Worm (Caenorhabditis elegans) whole organism, young adult: Measurements from ENCODE around the gene W06G6.17.

Source experiments
- B0019.2 ChIP-seq: fragments of 200-800 bp; sonication (Bioruptor generic); conservative IDR thresholded peaks from 2 replicates; pipeline ENCODE4 v1.3.6; 2022; ENCODE audit warnings: missing genetic modification reagents, missing genetic modification characterization, missing compliant biosample characterization
- B0261.1 ChIP-seq: sonication (generic microtip); optimal IDR thresholded peaks from 2 replicates; lab custom pipeline; 2016; ENCODE audit warnings: mild to moderate bottlenecking, missing genetic modification characterization, moderate library complexity, missing compliant biosample characterization
- C17E4.6 ChIP-seq: fragments of 200-800 bp; sonication (Bioruptor generic); IDR thresholded peaks from 2 replicates; pipeline ENCODE4 v1.3.6; 2022; ENCODE audit warnings: missing genetic modification reagents, missing genetic modification characterization, missing compliant biosample characterization
- D2030.7 ChIP-seq: fragments of 200-800 bp; sonication (Bioruptor generic); IDR thresholded peaks from 2 replicates; pipeline ENCODE4 v1.3.6; 2022; ENCODE audit warnings: missing genetic modification reagents, missing genetic modification characterization, missing compliant biosample characterization
- F37B4.10 ChIP-seq: fragments of 200-800 bp; sonication (Bioruptor generic); IDR thresholded peaks from 2 replicates; pipeline ENCODE4 v1.3.6; 2022; ENCODE audit warnings: missing genetic modification characterization, missing compliant biosample characterization
- F39B2.1 ChIP-seq: fragments of 200-800 bp; sonication (Bioruptor generic); IDR thresholded peaks from 2 replicates; pipeline ENCODE4 v1.3.6; 2022; ENCODE audit warnings: missing genetic modification reagents, missing genetic modification characterization, missing compliant biosample characterization
- F49E8.2 ChIP-seq: sonication (generic microtip); optimal IDR thresholded peaks from 3 replicates; lab custom pipeline; 2017; ENCODE audit warnings: missing genetic modification characterization, mild to moderate bottlenecking, missing compliant biosample characterization, antibody characterized with exemption, moderate library complexity; ENCODE audit not compliant: insufficient read depth
- F52B5.7 ChIP-seq: sonication (generic microtip); optimal IDR thresholded peaks from 2 replicates; lab custom pipeline; 2016; ENCODE audit warnings: mild to moderate bottlenecking, missing genetic modification characterization, missing compliant biosample characterization
- F55B11.4 ChIP-seq: sonication (generic microtip); optimal IDR thresholded peaks from 2 replicates; lab custom pipeline; 2016; ENCODE audit warnings: missing compliant biosample characterization, missing genetic modification characterization, borderline replicate concordance; ENCODE audit not compliant: insufficient read depth
- F57C9.4 ChIP-seq: sonication (generic microtip); optimal IDR thresholded peaks from 2 replicates; lab custom pipeline; 2017; ENCODE audit warnings: mild to moderate bottlenecking, missing genetic modification characterization, missing compliant biosample characterization
- Y67H2A.10 ChIP-seq: fragments of 200-800 bp; sonication (Bioruptor generic); conservative IDR thresholded peaks from 2 replicates; pipeline ENCODE4 v1.3.6; 2022; ENCODE audit warnings: missing genetic modification reagents, missing genetic modification characterization, missing compliant biosample characterization
- athp-1 ChIP-seq: sonication (generic microtip); optimal IDR thresholded peaks from 2 replicates; lab custom pipeline; 2017; ENCODE audit warnings: mild to moderate bottlenecking, missing genetic modification characterization, missing compliant biosample characterization
- attf-3 ChIP-seq: fragments of 200-800 bp; sonication (Bioruptor generic); conservative IDR thresholded peaks from 2 replicates; pipeline ENCODE4 v1.3.6; 2022; ENCODE audit warnings: missing genetic modification reagents, missing genetic modification characterization, missing compliant biosample characterization
- attf-5 ChIP-seq: fragments of 200-800 bp; sonication (Bioruptor generic); optimal IDR thresholded peaks from 2 replicates; lab custom pipeline; 2018; ENCODE audit warnings: mild to moderate bottlenecking, missing genetic modification characterization, missing compliant biosample characterization
- attf-6 ChIP-seq: fragments of 200-800 bp; sonication (Bioruptor generic); IDR thresholded peaks from 2 replicates; pipeline ENCODE4 v1.3.6; 2022; ENCODE audit warnings: missing genetic modification reagents, missing genetic modification characterization, missing compliant biosample characterization
- ccch-3 ChIP-seq: fragments of 200-800 bp; sonication (Bioruptor generic); optimal IDR thresholded peaks from 2 replicates; lab custom pipeline; 2018; ENCODE audit warnings: mild to moderate bottlenecking, missing genetic modification characterization, missing compliant biosample characterization
- cebp-1 ChIP-seq, 2 experiments: fragments of 200-800 bp in 1 of 2; sonication (Bioruptor generic) in 1 of 2; sonication (generic microtip) in 1 of 2; IDR thresholded peaks in 1 of 2; optimal IDR thresholded peaks in 1 of 2; 2 replicates each; pipeline versions ENCODE4 v1.3.6 to Lab custom; 2017 to 2022; ENCODE audit warnings: missing compliant biosample characterization in 2 of 2, missing genetic modification characterization in 2 of 2, mild to moderate bottlenecking in 1 of 2, missing genetic modification reagents in 1 of 2, moderate library complexity in 1 of 2
- cebp-2 ChIP-seq: fragments of 200-800 bp; sonication (Bioruptor generic); IDR thresholded peaks from 2 replicates; pipeline ENCODE4 v1.3.6; 2022; ENCODE audit warnings: missing genetic modification characterization, missing compliant biosample characterization
- ceh-27 ChIP-seq: fragments of 200-800 bp; sonication (Bioruptor generic); optimal IDR thresholded peaks from 2 replicates; lab custom pipeline; 2018; ENCODE audit warnings: mild to moderate bottlenecking, missing genetic modification characterization, moderate library complexity, missing compliant biosample characterization
- ceh-40 ChIP-seq: fragments of 200-800 bp; sonication (Bioruptor generic); IDR thresholded peaks from 2 replicates; pipeline ENCODE4 v1.3.6; 2022; ENCODE audit warnings: missing genetic modification characterization, missing compliant biosample characterization
- chd-7 ChIP-seq: sonication (generic microtip); optimal IDR thresholded peaks from 2 replicates; lab custom pipeline; 2016; ENCODE audit warnings: mild to moderate bottlenecking, missing genetic modification characterization, moderate library complexity, missing compliant biosample characterization
- die-1 ChIP-seq: sonication (generic microtip); optimal IDR thresholded peaks from 2 replicates; lab custom pipeline; 2016; ENCODE audit warnings: missing genotype, mild to moderate bottlenecking, missing genetic modification characterization, missing compliant biosample characterization
- dpff-1 ChIP-seq: sonication (generic microtip); optimal IDR thresholded peaks from 2 replicates; lab custom pipeline; 2017; ENCODE audit warnings: mild to moderate bottlenecking, missing genetic modification characterization, missing compliant biosample characterization
- efl-1 ChIP-seq: fragments of 150-350 bp; optimal IDR thresholded peaks from 2 replicates; lab custom pipeline; 2014; ENCODE audit warnings: missing biosample characterization, missing genetic modification reagents, missing genetic modification characterization
- egrh-3 ChIP-seq: fragments of 200-800 bp; sonication (Bioruptor generic); IDR thresholded peaks from 2 replicates; pipeline ENCODE4 v1.3.6; 2022; ENCODE audit warnings: missing genetic modification reagents, missing genetic modification characterization, missing compliant biosample characterization
- him-1 ChIP-seq: sonication (generic microtip); optimal IDR thresholded peaks from 2 replicates; lab custom pipeline; 2016; ENCODE audit warnings: missing genotype, missing genetic modification reagents, missing genetic modification characterization, missing compliant biosample characterization
- hmg-20 ChIP-seq: fragments of 200-800 bp; sonication (Bioruptor generic); IDR thresholded peaks from 2 replicates; pipeline ENCODE4 v1.3.6; 2022; ENCODE audit warnings: missing genetic modification reagents, missing genetic modification characterization, missing compliant biosample characterization
- hrde-1 ChIP-seq: sonication (generic microtip); optimal IDR thresholded peaks from 2 replicates; lab custom pipeline; 2016; ENCODE audit warnings: missing genetic modification characterization, mild to moderate bottlenecking, missing compliant biosample characterization, moderate library complexity, missing genotype, missing genetic modification reagents, borderline replicate concordance
- lin-54 ChIP-seq: fragments of 200-800 bp; sonication (Bioruptor generic); optimal IDR thresholded peaks from 2 replicates; lab custom pipeline; 2018; ENCODE audit warnings: mild to moderate bottlenecking, missing genetic modification characterization, missing compliant biosample characterization
- madf-10 ChIP-seq: sonication (generic microtip); optimal IDR thresholded peaks from 2 replicates; lab custom pipeline; 2016; ENCODE audit warnings: mild to moderate bottlenecking, missing genetic modification characterization, missing compliant biosample characterization
- madf-6 ChIP-seq: fragments of 200-800 bp; sonication (Bioruptor generic); IDR thresholded peaks from 2 replicates; pipeline ENCODE4 v1.3.6; 2022; ENCODE audit warnings: missing genetic modification reagents, missing genetic modification characterization, missing compliant biosample characterization
- mcd-1 ChIP-seq: fragments of 200-800 bp; sonication (Bioruptor generic); IDR thresholded peaks from 2 replicates; pipeline ENCODE4 v1.3.6; 2022; ENCODE audit warnings: missing genetic modification reagents, missing genetic modification characterization, missing compliant biosample characterization
- mxl-1 ChIP-seq: sonication (generic microtip); optimal IDR thresholded peaks from 2 replicates; lab custom pipeline; 2016; ENCODE audit warnings: missing genetic modification characterization, missing compliant biosample characterization
- nfya-1 ChIP-seq: sonication (generic microtip); optimal IDR thresholded peaks from 2 replicates; lab custom pipeline; 2017; ENCODE audit warnings: antibody characterized with exemption, missing compliant biosample characterization, missing genetic modification characterization, borderline replicate concordance; ENCODE audit not compliant: insufficient read depth
- nfya-2 ChIP-seq: fragments of 200-800 bp; sonication (Bioruptor generic); IDR thresholded peaks from 2 replicates; pipeline ENCODE4 v1.3.6; 2022; ENCODE audit warnings: missing genetic modification reagents, missing genetic modification characterization, missing compliant biosample characterization
- nfyb-1 ChIP-seq: fragments of 200-800 bp; sonication (Bioruptor generic); IDR thresholded peaks from 2 replicates; pipeline ENCODE4 v1.3.6; 2022; ENCODE audit warnings: missing genetic modification reagents, missing genetic modification characterization, missing compliant biosample characterization
- nhr-120 ChIP-seq: fragments of 200-800 bp; sonication (Bioruptor generic); IDR thresholded peaks from 2 replicates; pipeline ENCODE4 v1.3.6; 2022; ENCODE audit warnings: missing genetic modification characterization, missing compliant biosample characterization
- nhr-80 ChIP-seq: sonication (generic microtip); optimal IDR thresholded peaks from 2 replicates; lab custom pipeline; 2016; ENCODE audit warnings: missing genetic modification characterization, missing compliant biosample characterization
- rcor-1 ChIP-seq: fragments of 200-800 bp; sonication (Bioruptor generic); IDR thresholded peaks from 2 replicates; pipeline ENCODE4 v1.3.6; 2022; ENCODE audit warnings: missing genetic modification reagents, missing genetic modification characterization, missing compliant biosample characterization
- rpc-1 ChIP-seq, 2 experiments: fragments of 150-350 bp in 1 of 2; sonication (generic microtip) in 1 of 2; optimal IDR thresholded peaks; 2 replicates each; lab custom pipeline; 2014 to 2018; ENCODE audit warnings: missing biosample characterization in 1 of 2, missing genetic modification characterization in 1 of 2, missing genetic modification reagents in 1 of 2, missing genotype in 1 of 2
- snpc-3.4 ChIP-seq: sonication (generic microtip); optimal IDR thresholded peaks from 2 replicates; lab custom pipeline; 2017; ENCODE audit warnings: missing genetic modification characterization, mild to moderate bottlenecking, missing compliant biosample characterization, antibody characterized with exemption, moderate library complexity, missing genotype, missing genetic modification reagents
- sptf-2 ChIP-seq: fragments of 200-800 bp; sonication (Bioruptor generic); optimal IDR thresholded peaks from 2 replicates; lab custom pipeline; 2018; ENCODE audit warnings: mild to moderate bottlenecking, missing genetic modification characterization, missing compliant biosample characterization
- tbp1 ChIP-seq: fragments of 200-800 bp; sonication (Bioruptor generic); optimal IDR thresholded peaks from 2 replicates; lab custom pipeline; 2018; ENCODE audit warnings: mild to moderate bottlenecking, missing genetic modification characterization, missing compliant biosample characterization
- tbx-9 ChIP-seq: sonication (generic microtip); optimal IDR thresholded peaks from 2 replicates; lab custom pipeline; 2016; ENCODE audit warnings: borderline replicate concordance, missing genetic modification characterization, inconsistent platforms, missing compliant biosample characterization
- ztf-18 ChIP-seq: sonication (generic microtip); optimal IDR thresholded peaks from 2 replicates; lab custom pipeline; 2016; ENCODE audit warnings: missing genotype, mild to moderate bottlenecking, missing genetic modification characterization, missing compliant biosample characterization

W06G6.17 gene

DNA sequence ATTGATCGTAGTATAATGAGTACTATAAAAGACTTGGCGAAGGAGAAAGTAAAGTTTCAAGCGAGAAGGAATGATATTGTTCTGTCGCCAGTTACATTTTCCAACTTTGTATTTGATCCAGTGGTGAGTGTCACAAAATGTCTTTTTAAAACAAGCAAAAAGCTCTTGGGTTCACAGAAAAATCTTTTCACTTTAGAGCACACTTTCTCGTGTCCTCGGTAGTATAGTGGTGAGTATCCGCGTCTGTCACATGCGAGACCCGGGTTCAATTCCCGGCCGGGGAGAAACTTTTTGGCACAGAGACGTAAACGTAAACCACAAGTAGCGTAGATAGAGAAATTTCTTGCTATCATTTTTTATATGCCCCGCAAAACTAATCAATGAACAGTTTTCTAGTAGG, 4.7 kb downstream of the W06G6.17 start (continued):
- TF ChIP-seq nhr-80 (tag; lab: Kevin White, UChicago) (peak; percentile 5), madf-10 (tag; lab: Kevin White, UChicago) (peak; percentile 8), nhr-120 (GFP tag; lab: Robert Waterston, UW) (no peak), F57C9.4 (tag; lab: Kevin White, UChicago) (no peak), F39B2.1 (GFP tag; lab: Robert Waterston, UW) (no peak), nfya-1 (no peak), F55B11.4 (tag; lab: Kevin White, UChicago) (no peak), D2030.7 (GFP tag; lab: Robert Waterston, UW) (peak; percentile 37; the same call in 1 of the 2 replicates), egrh-3 (GFP tag; lab: Robert Waterston, UW) (no peak), tbp1 (GFP tag; lab: Kevin White, UChicago) (peak; percentile 89), athp-1 (peak; percentile 7), hrde-1 (peak; percentile 22), attf-5 (GFP tag; lab: Kevin White, UChicago) (no peak), rpc-1 (optimal IDR thresholded peaks at IDR 0.05; lab: Kevin White, UChicago) (peak; percentile 70), rpc-1 (tag; optimal IDR thresholded peaks at IDR 0.05; lab: Kevin White, UChicago) (peak; percentile 85), F49E8.2 (tag; lab: Kevin White, UChicago) (peak; percentile 10), nfyb-1 (GFP tag; lab: Robert Waterston, UW) (peak; percentile 70), C17E4.6 (GFP tag; lab: Robert Waterston, UW) (no peak), cebp-2 (GFP tag; lab: Robert Waterston, UW) (0 out of 2 replicates have a peak, but pooled peaks have one; percentile 77), tbx-9 (tag; lab: Kevin White, UChicago) (no peak), nfya-2 (GFP tag; lab: Robert Waterston, UW) (no peak), chd-7 (tag; lab: Kevin White, UChicago) (peak; percentile 22), attf-6 (GFP tag; lab: Robert Waterston, UW) (peak; percentile 83), ztf-18 (tag; lab: Kevin White, UChicago) (peak; percentile 46), hmg-20 (no peak), mcd-1 (GFP tag; lab: Robert Waterston, UW) (0 out of 2 replicates have a peak, but pooled peaks have one; percentile 15), die-1 (tag; lab: Kevin White, UChicago) (peak; percentile 69), B0261.1 (peak; percentile 79)
- TF ChIP-seq, all 124 proteins: peak for 32

DNA sequence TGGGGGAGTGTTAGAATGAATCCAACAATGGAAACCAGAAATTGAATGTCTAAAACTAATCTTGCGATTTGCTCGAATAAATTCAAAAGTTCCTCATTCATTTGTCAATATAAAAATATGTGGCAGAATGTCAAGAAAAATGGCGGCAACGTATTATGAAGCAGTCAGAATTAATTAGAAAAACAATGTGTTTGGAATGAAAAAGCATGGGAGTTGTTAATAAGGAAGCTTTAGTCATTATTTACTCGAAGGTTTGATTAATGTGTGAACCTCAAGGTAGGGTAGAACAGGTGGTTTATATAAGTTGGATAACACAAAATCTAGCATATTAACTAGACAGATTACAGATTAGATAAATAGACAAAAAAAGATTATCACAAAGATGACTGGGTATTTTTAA, 6.8 kb downstream of the W06G6.17 start, which contains the start of gene srw-76:
Gene srw-76 (minus strand): TSS at position 101 of the 400 bp plus-strand sequence.
- TF ChIP-seq lin-54 (GFP tag; lab: Kevin White, UChicago) (no peak), F55B11.4 (tag; lab: Kevin White, UChicago) (no peak), snpc-3.4 (tag; lab: Kevin White, UChicago) (no peak), efl-1 (GFP tag; lab: Kevin White, UChicago) (no peak), athp-1 (no peak), B0019.2 (GFP tag; lab: Robert Waterston, UW) (no peak), ceh-27 (GFP tag; lab: Kevin White, UChicago) (no peak), madf-6 (GFP tag; lab: Robert Waterston, UW) (no peak), F52B5.7 (tag; lab: Kevin White, UChicago) (no peak), hrde-1 (no peak)

DNA sequence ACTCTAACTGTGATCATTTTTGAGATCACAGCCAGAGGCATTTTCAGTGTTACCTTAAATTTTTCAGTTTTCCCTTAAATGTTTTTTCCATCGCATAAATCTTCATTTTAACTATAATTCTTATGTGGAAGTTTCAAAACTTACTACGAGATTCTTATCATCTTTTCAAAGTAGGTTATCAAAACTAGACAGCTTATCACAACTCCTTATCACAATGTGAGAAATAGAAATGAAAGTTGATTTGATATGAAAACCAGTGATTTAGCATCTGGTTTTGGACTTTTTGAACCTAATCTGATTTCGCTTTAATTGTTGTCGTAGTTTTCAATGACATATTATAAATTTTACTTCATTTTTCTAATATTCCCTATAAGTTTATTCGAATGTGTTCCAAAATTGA, 9.1 kb downstream of the W06G6.17 start, which contains the start of gene mltn-11:
Gene mltn-11 (plus strand): TSS at position 276 of the 400 bp plus-strand sequence.
- TF ChIP-seq ceh-40 (GFP tag; lab: Robert Waterston, UW) (no peak), ccch-3 (no peak), tbp1 (GFP tag; lab: Kevin White, UChicago) (no peak), sptf-2 (GFP tag; lab: Kevin White, UChicago) (no peak), F49E8.2 (tag; lab: Kevin White, UChicago) (no peak), him-1 (tag; lab: Kevin White, UChicago) (no peak), madf-10 (tag; lab: Kevin White, UChicago) (no peak), F37B4.10 (GFP tag; lab: Robert Waterston, UW) (no peak), mxl-1 (tag; lab: Kevin White, UChicago) (no peak), Y67H2A.10 (GFP tag; lab: Robert Waterston, UW) (no peak), rcor-1 (GFP tag; lab: Robert Waterston, UW) (no peak), cebp-1 (GFP tag; IDR thresholded peaks at IDR 0.05; lab: Robert Waterston, UW) (no peak), cebp-1 (tag; optimal IDR thresholded peaks at IDR 0.05; lab: Kevin White, UChicago) (no peak), dpff-1 (no peak), attf-3 (no peak)
